Worm (Caenorhabditis elegans) whole organism, L4 larva: ENCODE data around the gene dsl-6.
A peak's percentile ranks its signal among the peaks of the same experiment; 100 is the strongest.

Source experiments
- aha-1 ChIP-seq: fragments of 150-350 bp; peaks from one replicate; lab custom pipeline; 2014; ENCODE audit warnings: missing biosample characterization, missing genetic modification characterization
- egl-43 ChIP-seq: fragments of 200-800 bp; sonication (Bioruptor generic); IDR thresholded peaks from 2 replicates; pipeline ENCODE4 v1.3.6; 2022; ENCODE audit warnings: missing genetic modification reagents, missing genetic modification characterization, missing compliant biosample characterization
- lin-15B ChIP-seq: fragments of 150-350 bp; sonication (generic microtip); optimal IDR thresholded peaks from 3 replicates; lab custom pipeline; 2014; ENCODE audit warnings: missing biosample characterization, missing genetic modification characterization
- lir-3 ChIP-seq: sonication (generic microtip); optimal IDR thresholded peaks from 2 replicates; lab custom pipeline; 2016; ENCODE audit warnings: mild to moderate bottlenecking, missing genetic modification characterization, missing compliant biosample characterization
- lsy-2 ChIP-seq, 2 experiments: fragments of 150-350 bp in 1 of 2; sonication (generic microtip) in 1 of 2; optimal IDR thresholded peaks; 2 replicates each; lab custom pipeline; 2014 to 2017; ENCODE audit warnings: missing biosample characterization in 2 of 2, missing genetic modification characterization in 2 of 2
- pha-4 ChIP-seq, 2 experiments: fragments of 150-350 bp in 1 of 2; fragments of 200-800 bp in 1 of 2; sonication (Bioruptor generic) in 1 of 2; IDR thresholded peaks in 1 of 2; optimal IDR thresholded peaks in 1 of 2; 2 replicates each; pipeline versions ENCODE4 v1.3.6 to Lab custom; 2014 to 2022; ENCODE audit warnings: missing genetic modification characterization in 2 of 2, missing genetic modification reagents in 2 of 2, missing biosample characterization in 1 of 2, missing compliant biosample characterization in 1 of 2
- tra-1 ChIP-seq: fragments of 200-800 bp; sonication (Bioruptor generic); IDR thresholded peaks from 2 replicates; pipeline ENCODE4 v1.3.6; 2022; ENCODE audit warnings: missing genetic modification reagents, missing genetic modification characterization, missing compliant biosample characterization
- unc-62 ChIP-seq, 3 experiments: fragments of 150-350 bp in 1 of 3; sonication (generic microtip); optimal IDR thresholded peaks in 2 of 3; peaks in 1 of 3; 1 replicate in 1 of 3; 2 replicates in 2 of 3; lab custom pipeline; 2014 to 2017; ENCODE audit warnings: missing biosample characterization in 3 of 3, missing genetic modification characterization in 3 of 3, missing genetic modification reagents in 3 of 3, missing genotype in 1 of 3
- ztf-7 ChIP-seq: fragments of 150-350 bp; optimal IDR thresholded peaks from 2 replicates; lab custom pipeline; 2014; ENCODE audit warnings: missing biosample characterization, missing genetic modification characterization

DNA sequence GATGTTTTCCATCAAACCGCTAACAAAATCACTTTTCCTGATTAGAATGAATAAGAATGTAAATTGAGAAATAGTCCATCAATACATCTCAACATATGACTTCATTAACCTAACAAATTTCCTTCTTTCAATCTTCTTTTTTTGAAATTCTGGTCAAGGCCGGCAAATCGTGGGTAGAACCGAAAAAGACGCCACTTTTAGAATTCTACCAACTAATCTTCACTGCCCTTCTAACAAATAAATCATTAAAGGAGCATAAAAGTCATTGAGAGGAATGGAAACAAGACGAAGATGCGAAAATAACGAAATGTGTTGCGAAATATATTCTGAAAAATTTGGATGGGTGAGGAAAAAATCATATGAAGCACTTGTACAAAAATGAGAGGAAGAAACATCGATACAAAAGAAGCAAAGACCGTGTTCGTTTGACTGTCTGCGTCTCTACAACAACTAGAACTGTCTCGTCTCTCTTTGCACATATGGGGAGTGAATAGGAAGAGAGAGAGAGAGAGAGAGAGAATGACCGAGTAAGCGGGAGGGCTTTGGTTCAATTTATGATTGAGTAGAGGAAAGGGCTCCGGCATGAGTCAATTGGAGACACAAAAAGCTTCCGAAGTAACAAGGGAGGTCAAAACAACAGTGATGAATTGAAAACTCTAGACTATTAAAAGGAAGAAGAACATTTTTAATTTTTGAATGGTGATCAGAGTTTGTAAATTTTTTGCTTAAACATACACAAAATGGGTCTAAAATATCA is 34.1 kb downstream of the dsl-6 start:
- peak; percentile 53 for TF ChIP-seq aha-1 (tag; lab: Kevin White, UChicago)
- no peak for TF ChIP-seq egl-43 (GFP tag; lab: Robert Waterston, UW)
- TF ChIP-seq lsy-2 (tag; optimal IDR thresholded peaks at IDR 0.05; lab: Kevin White, UChicago): peak in 1 of 2 experiments; percentile 38
- TF ChIP-seq lir-3 (tag; lab: Kevin White, UChicago): no peak
- TF ChIP-seq tra-1 (GFP tag; lab: Robert Waterston, UW): no peak
- no peak for TF ChIP-seq pha-4 (GFP tag; IDR thresholded peaks at IDR 0.05; lab: Robert Waterston, UW)
- no peak for TF ChIP-seq pha-4 (tag; optimal IDR thresholded peaks at IDR 0.05; lab: Kevin White, UChicago)
- TF ChIP-seq unc-62 (GFP tag; optimal IDR thresholded peaks at IDR 0.05 in 1 of 2; lab: Kevin White, UChicago): peak in 1 of 2 experiments; percentile 61
- TF ChIP-seq unc-62 (tag; optimal IDR thresholded peaks at IDR 0.05; lab: Kevin White, UChicago): no peak
- TF ChIP-seq ztf-7: no peak
- no peak for TF ChIP-seq lin-15B (tag; lab: Kevin White, UChicago)
